Worm (Caenorhabditis elegans) whole organism, L2 larva: ENCODE measurements around the gene spn-4.

Experiments
- R02D3.7 ChIP-seq: fragments of 150-350 bp; optimal IDR thresholded peaks from 2 replicates; lab custom pipeline; 2014; ENCODE audit warnings: missing biosample characterization, missing genetic modification characterization
- ZK546.5 ChIP-seq: sonication (generic microtip); optimal IDR thresholded peaks from 2 replicates; lab custom pipeline; 2017; ENCODE audit warnings: missing biosample characterization, missing genetic modification characterization
- alr-1 ChIP-seq: fragments of 150-350 bp; optimal IDR thresholded peaks from 2 replicates; lab custom pipeline; 2014; ENCODE audit warnings: missing biosample characterization, missing genetic modification characterization
- ama-1 ChIP-seq: fragments of 150-350 bp; optimal IDR thresholded peaks from 2 replicates; lab custom pipeline; 2018; ENCODE audit warnings: inconsistent platforms
- blmp-1 ChIP-seq: sonication (generic microtip); optimal IDR thresholded peaks from 2 replicates; lab custom pipeline; 2017; ENCODE audit warnings: missing genetic modification characterization, mild to moderate bottlenecking, missing compliant biosample characterization, antibody characterized with exemption, moderate library complexity; ENCODE audit not compliant: insufficient read depth
- ceh-16 ChIP-seq: fragments of 150-350 bp; optimal IDR thresholded peaks from 2 replicates; lab custom pipeline; 2014; ENCODE audit warnings: missing biosample characterization, missing genetic modification characterization
- ceh-82 ChIP-seq: fragments of 150-350 bp; optimal IDR thresholded peaks from 2 replicates; lab custom pipeline; 2014; ENCODE audit warnings: missing biosample characterization, missing genetic modification characterization
- crh-2 ChIP-seq: sonication (generic microtip); optimal IDR thresholded peaks from 2 replicates; lab custom pipeline; 2017; ENCODE audit warnings: missing biosample characterization, missing genetic modification characterization
- dmd-4 ChIP-seq: sonication (generic microtip); optimal IDR thresholded peaks from 2 replicates; lab custom pipeline; 2017; ENCODE audit warnings: missing biosample characterization, missing genetic modification characterization
- elt-1 ChIP-seq: fragments of 150-350 bp; optimal IDR thresholded peaks from 2 replicates; lab custom pipeline; 2014; ENCODE audit warnings: missing biosample characterization, missing genetic modification characterization
- elt-3 ChIP-seq: sonication (generic microtip); optimal IDR thresholded peaks from 2 replicates; lab custom pipeline; 2017; ENCODE audit warnings: missing biosample characterization, missing genetic modification characterization
- fos-1 ChIP-seq: fragments of 150-350 bp; optimal IDR thresholded peaks from 2 replicates; lab custom pipeline; 2014; ENCODE audit warnings: missing biosample characterization, missing genetic modification characterization
- gmeb-1 ChIP-seq: fragments of 150-350 bp; optimal IDR thresholded peaks from 2 replicates; lab custom pipeline; 2014; ENCODE audit warnings: missing biosample characterization, missing genetic modification characterization
- lin-11 ChIP-seq: fragments of 150-350 bp; sonication (generic microtip); optimal IDR thresholded peaks from 2 replicates; lab custom pipeline; 2014; ENCODE audit warnings: missing biosample characterization, missing genetic modification characterization, inconsistent platforms, mixed read lengths
- lin-39 ChIP-seq: fragments of 150-350 bp; optimal IDR thresholded peaks from 2 replicates; lab custom pipeline; 2014; ENCODE audit warnings: missing biosample characterization, missing genetic modification reagents, missing genetic modification characterization
- lsy-2 ChIP-seq, 2 experiments: fragments of 150-350 bp in 1 of 2; sonication (generic microtip) in 1 of 2; optimal IDR thresholded peaks; 2 replicates each; lab custom pipeline; 2014 to 2017; ENCODE audit warnings: missing biosample characterization in 2 of 2, missing genetic modification characterization in 2 of 2
- mab-5 ChIP-seq: fragments of 150-350 bp; optimal IDR thresholded peaks from 2 replicates; lab custom pipeline; 2014; ENCODE audit warnings: missing biosample characterization, missing genetic modification characterization
- nhr-10 ChIP-seq: sonication (generic microtip); optimal IDR thresholded peaks from 2 replicates; lab custom pipeline; 2017; ENCODE audit warnings: missing biosample characterization, missing genetic modification characterization
- nhr-11 ChIP-seq: fragments of 150-350 bp; optimal IDR thresholded peaks from 2 replicates; lab custom pipeline; 2014; ENCODE audit warnings: missing biosample characterization, missing genetic modification characterization
- nhr-12 ChIP-seq: fragments of 150-350 bp; optimal IDR thresholded peaks from 2 replicates; lab custom pipeline; 2014; ENCODE audit warnings: missing biosample characterization, missing genetic modification characterization
- nhr-129 ChIP-seq: fragments of 150-350 bp; optimal IDR thresholded peaks from 2 replicates; lab custom pipeline; 2014; ENCODE audit warnings: missing biosample characterization, missing genetic modification characterization
- nhr-21 ChIP-seq: fragments of 150-350 bp; optimal IDR thresholded peaks from 2 replicates; lab custom pipeline; 2014; ENCODE audit warnings: missing biosample characterization, missing genetic modification characterization
- nhr-237 ChIP-seq: fragments of 150-350 bp; optimal IDR thresholded peaks from 2 replicates; lab custom pipeline; 2014; ENCODE audit warnings: missing biosample characterization, missing genetic modification characterization
- nhr-6 ChIP-seq: fragments of 150-350 bp; optimal IDR thresholded peaks from 2 replicates; lab custom pipeline; 2014; ENCODE audit warnings: missing biosample characterization, missing genetic modification characterization
- nhr-77 ChIP-seq: fragments of 150-350 bp; optimal IDR thresholded peaks from 2 replicates; lab custom pipeline; 2014; ENCODE audit warnings: missing biosample characterization, missing genetic modification characterization
- peb-1 ChIP-seq: fragments of 150-350 bp; optimal IDR thresholded peaks from 2 replicates; lab custom pipeline; 2014; ENCODE audit warnings: missing biosample characterization, missing genetic modification characterization
- sem-4 ChIP-seq: fragments of 150-350 bp; optimal IDR thresholded peaks from 2 replicates; lab custom pipeline; 2014; ENCODE audit warnings: missing biosample characterization, missing genetic modification reagents, missing genetic modification characterization
- skn-1 ChIP-seq: sonication (generic microtip); optimal IDR thresholded peaks from 2 replicates; lab custom pipeline; 2017; ENCODE audit warnings: missing biosample characterization, missing genetic modification characterization
- sma-9 ChIP-seq, 2 experiments: fragments of 150-350 bp in 1 of 2; sonication (generic microtip) in 1 of 2; optimal IDR thresholded peaks; 2 replicates each; lab custom pipeline; 2014 to 2016; ENCODE audit warnings: missing genetic modification characterization in 2 of 2, mild to moderate bottlenecking in 1 of 2, missing biosample characterization in 1 of 2, missing compliant biosample characterization in 1 of 2, missing genetic modification reagents in 1 of 2, moderate library complexity in 1 of 2
- snpc-4 ChIP-seq: fragments of 150-350 bp; optimal IDR thresholded peaks from 2 replicates; lab custom pipeline; 2014; ENCODE audit warnings: missing biosample characterization, missing genetic modification characterization
- unc-39 ChIP-seq: fragments of 150-350 bp; optimal IDR thresholded peaks from 2 replicates; lab custom pipeline; 2014; ENCODE audit warnings: missing biosample characterization, missing genetic modification characterization
- unc-55 ChIP-seq: fragments of 150-350 bp; sonication (generic microtip); optimal IDR thresholded peaks from 3 replicates; lab custom pipeline; 2014; ENCODE audit warnings: missing biosample characterization, missing genetic modification reagents, missing genetic modification characterization
- unc-62 ChIP-seq: fragments of 150-350 bp; optimal IDR thresholded peaks from 2 replicates; lab custom pipeline; 2014; ENCODE audit warnings: missing biosample characterization, missing genetic modification reagents, missing genetic modification characterization
- ztf-1 ChIP-seq: fragments of 200-800 bp; sonication (Bioruptor generic); conservative IDR thresholded peaks from 2 replicates; pipeline ENCODE4 v1.3.6; 2022; ENCODE audit warnings: missing genetic modification characterization, missing compliant biosample characterization
- ztf-11 ChIP-seq: sonication (generic microtip); optimal IDR thresholded peaks from 2 replicates; lab custom pipeline; 2017; ENCODE audit warnings: missing biosample characterization, missing genetic modification characterization
- ztf-4 ChIP-seq: fragments of 150-350 bp; optimal IDR thresholded peaks from 2 replicates; lab custom pipeline; 2014; ENCODE audit warnings: missing biosample characterization, missing genetic modification characterization

spn-4 gene

ce11 chrV:6767576-6767975, 17.1 kb downstream of the spn-4 start:
- TF ChIP-seq nhr-10 (tag; lab: Kevin White, UChicago) (no peak), ztf-1 (GFP tag; lab: Robert Waterston, UW) (no peak), ztf-11 (no peak), R02D3.7 (tag; lab: Kevin White, UChicago) (no peak), skn-1 (tag; lab: Kevin White, UChicago) (no peak), crh-2 (tag; lab: Kevin White, UChicago) (no peak), mab-5 (tag; lab: Kevin White, UChicago) (no peak)

ce11 chrV:6764972-6765371, 19.7 kb downstream of the spn-4 start, which contains the start of gene bbs-8:
TSS of gene bbs-8 (minus strand) at chrV:6765072.
- TF ChIP-seq crh-2 (tag; lab: Kevin White, UChicago) (no peak), nhr-77 (tag; lab: Kevin White, UChicago) (no peak), ceh-82 (tag; lab: Kevin White, UChicago) (no peak), gmeb-1 (tag; lab: Kevin White, UChicago) (no peak), snpc-4 (tag; lab: Kevin White, UChicago) (no peak), nhr-237 (tag; lab: Kevin White, UChicago) (no peak), sma-9 (GFP tag; optimal IDR thresholded peaks at IDR 0.05; lab: Kevin White, UChicago) (no peak), sma-9 (tag; optimal IDR thresholded peaks at IDR 0.05; lab: Kevin White, UChicago) (no peak), alr-1 (tag; lab: Kevin White, UChicago) (no peak), lin-39 (tag; lab: Kevin White, UChicago) (no peak), nhr-6 (no peak), nhr-11 (tag; lab: Kevin White, UChicago) (no peak), elt-3 (tag; lab: Kevin White, UChicago) (no peak), ceh-16 (tag; lab: Kevin White, UChicago) (no peak), unc-55 (GFP tag; lab: Kevin White, UChicago) (no peak)

- TF ChIP-seq sem-4 (tag; lab: Kevin White, UChicago) (no peak), elt-1 (tag; lab: Kevin White, UChicago) (no peak), dmd-4 (tag; lab: Kevin White, UChicago) (no peak), R02D3.7 (tag; lab: Kevin White, UChicago) (no peak), nhr-6 (no peak), lin-11 (tag; lab: Kevin White, UChicago) (no peak), nhr-12 (tag; lab: Kevin White, UChicago) (no peak), unc-62 (no peak), unc-55 (GFP tag; lab: Kevin White, UChicago) (no peak)
- TF ChIP-seq, all 48 proteins: peak for 0
Measured at ce11 chrV:6762361-6762760, 22.3 kb downstream of the spn-4 start, which contains the start of gene T25F10.4. TSS of gene T25F10.4 (minus strand) at chrV:6762461.

ce11 chrV:6758017-6758416, 26.7 kb downstream of the spn-4 start, which contains the start of gene dbl-1:
TSS of gene dbl-1 (plus strand) at chrV:6758135.
- TF ChIP-seq peb-1 (tag; lab: Kevin White, UChicago) = no peak
- no peak for TF ChIP-seq nhr-21 (tag; lab: Kevin White, UChicago)
- no peak for TF ChIP-seq unc-55 (GFP tag; lab: Kevin White, UChicago)
- TF ChIP-seq sem-4 (tag; lab: Kevin White, UChicago) = no peak
- no peak for TF ChIP-seq blmp-1
- no peak for TF ChIP-seq ceh-82 (tag; lab: Kevin White, UChicago)

DNA sequence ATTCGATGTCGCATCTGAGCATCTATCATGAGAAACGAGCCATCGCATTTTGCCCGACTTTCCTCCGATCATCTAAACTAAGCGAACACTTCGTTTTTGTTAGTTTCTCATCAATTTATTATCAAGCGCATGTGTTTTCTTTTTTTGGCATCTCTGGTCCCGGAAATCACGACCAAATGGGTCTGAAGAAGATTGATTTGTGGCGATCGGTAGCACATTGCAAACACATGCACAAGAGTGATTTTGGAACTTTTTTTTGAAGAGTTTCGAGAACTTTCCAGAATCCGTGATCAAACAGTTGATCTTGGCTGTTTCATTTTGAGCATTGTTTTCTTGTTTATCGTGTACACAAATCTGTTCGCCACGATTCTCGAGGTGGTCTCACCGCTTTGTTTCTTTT, 31.4 kb downstream of the spn-4 start:
- TF ChIP-seq nhr-237 (tag; lab: Kevin White, UChicago) (no peak), ZK546.5 (tag; lab: Kevin White, UChicago) (no peak), nhr-129 (no peak), unc-39 (no peak), ama-1 (lab: Kevin White, UChicago) (no peak), crh-2 (tag; lab: Kevin White, UChicago) (no peak), fos-1 (tag; lab: Kevin White, UChicago) (no peak), lsy-2 (tag; optimal IDR thresholded peaks at IDR 0.05; lab: Kevin White, UChicago) (no peak), gmeb-1 (tag; lab: Kevin White, UChicago) (no peak), elt-3 (tag; lab: Kevin White, UChicago) (no peak), nhr-6 (no peak), ztf-4 (tag; lab: Kevin White, UChicago) (no peak), nhr-10 (tag; lab: Kevin White, UChicago) (no peak), nhr-21 (tag; lab: Kevin White, UChicago) (no peak), dmd-4 (tag; lab: Kevin White, UChicago) (no peak), nhr-77 (tag; lab: Kevin White, UChicago) (no peak)
- TF ChIP-seq, all 48 proteins: peak for 0
